Fruit fly (Drosophila melanogaster) whole organism, adult: ENCODE results near the gene Vm26Ab.
A peak's percentile ranks its signal among the peaks of the same experiment; 100 is the strongest.

Experiments used
- CG12768 ChIP-seq: fragments of 200-800 bp; sonication (Bioruptor generic); optimal IDR thresholded peaks from 2 replicates; lab custom pipeline; 2017; ENCODE audit warnings: missing biosample characterization, missing genetic modification characterization, mild to moderate bottlenecking, moderate library complexity, missing genetic modification reagents
- Crg-1 ChIP-seq: fragments of 200-800 bp; sonication (Bioruptor generic); optimal IDR thresholded peaks from 2 replicates; lab custom pipeline; 2016; ENCODE audit warnings: missing biosample characterization, missing genetic modification characterization

dm6 chr2L:5981433-5982333, 24.9 kb downstream of the Vm26Ab start, which contains the start of gene eIF4A:
- peak; percentile 95 for TF ChIP-seq CG12768 (GFP tag; lab: Kevin White, UChicago)
- TF ChIP-seq Crg-1 (GFP tag; lab: Kevin White, UChicago) = no peak
